Worm (Caenorhabditis elegans): ENCODE measurements around the gene T28F3.8.

The T28F3.8 gene

DNA sequence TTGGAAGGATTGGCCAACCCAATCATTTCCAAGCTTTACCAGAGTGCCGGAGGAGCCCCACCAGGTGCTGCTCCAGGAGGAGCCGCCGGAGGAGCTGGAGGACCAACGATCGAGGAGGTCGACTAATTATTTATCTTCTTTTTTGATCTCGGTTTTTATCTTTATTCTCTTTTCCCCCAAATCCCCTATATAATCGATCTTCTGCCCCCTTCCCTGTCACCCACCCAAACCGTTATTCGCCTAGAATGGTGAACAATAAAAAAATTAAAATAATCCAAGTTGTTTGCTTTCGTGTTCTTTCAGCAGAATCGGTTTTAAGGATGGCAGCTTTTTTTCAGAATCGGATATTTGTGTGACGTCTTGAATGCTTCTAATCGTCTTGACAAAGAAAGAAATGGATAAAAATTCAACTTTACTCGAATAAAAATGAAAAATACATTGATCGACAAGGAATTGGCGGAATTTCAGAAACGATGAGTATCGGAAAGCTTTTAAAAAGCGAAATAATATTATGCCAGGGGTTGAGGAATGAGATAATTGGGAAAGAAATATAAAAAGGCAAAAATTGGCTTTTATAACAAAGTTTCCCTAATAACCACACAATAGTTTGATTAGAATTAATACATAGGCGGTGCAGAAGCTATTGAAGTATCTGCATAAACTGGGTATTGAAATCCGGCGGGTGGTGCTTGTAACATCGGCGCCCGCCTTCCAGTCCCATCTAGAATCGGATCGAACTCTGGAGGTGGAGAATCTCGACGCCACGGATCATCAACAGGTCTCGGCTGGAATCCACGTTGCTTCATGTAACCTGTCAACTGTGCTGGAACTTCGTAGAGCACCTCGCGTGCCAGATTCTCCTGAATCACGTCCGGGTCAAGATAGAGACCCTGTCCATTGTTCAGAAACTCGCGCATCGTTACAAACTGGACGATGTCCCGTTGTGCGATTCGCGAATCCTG lies 25.8 kb downstream of the T28F3.8 start (continued):
- TF ChIP-seq lir-3 (tag; optimal IDR thresholded peaks at IDR 0.05) (no peak), ZK546.5 (tag; optimal IDR thresholded peaks at IDR 0.05) (no peak), nhr-6 (tag; optimal IDR thresholded peaks at IDR 0.05) (peak; percentile 61), lin-1 (GFP tag; IDR thresholded peaks at IDR 0.05) (peak; percentile 58; the same call in 1 of the 2 replicates), ama-1 (optimal IDR thresholded peaks at IDR 0.05) (peak; percentile 98), nhr-111 (GFP tag; optimal IDR thresholded peaks at IDR 0.05) (peak; percentile 51), mep-1 (tag; optimal IDR thresholded peaks at IDR 0.05) (peak; percentile 89), pha-4 (GFP tag; IDR thresholded peaks at IDR 0.05) (peak; percentile 81), pha-4 (tag; optimal IDR thresholded peaks at IDR 0.05) (no peak), hmg-1.1 (GFP tag; IDR thresholded peaks at IDR 0.05) (peak; percentile 52), nhr-25 (tag; optimal IDR thresholded peaks at IDR 0.05; ENCODE audit: borderline replicate concordance, insufficient read depth) (no peak), skn-1 (tag; optimal IDR thresholded peaks at IDR 0.05) (no peak), lin-13 (GFP tag; optimal IDR thresholded peaks at IDR 0.05) (peak; percentile 89), lin-39 (tag; optimal IDR thresholded peaks at IDR 0.05) (no peak), nhr-11 (tag; optimal IDR thresholded peaks at IDR 0.05) (peak; percentile 38), hif-1 (tag; optimal IDR thresholded peaks at IDR 0.05) (no peak), snpc-1.2 (GFP tag; IDR thresholded peaks at IDR 0.05) (peak; percentile 93), unc-39 (tag; optimal IDR thresholded peaks at IDR 0.05) (no peak), ZK337.2 (GFP tag; IDR thresholded peaks at IDR 0.05) (no peak)

DNA sequence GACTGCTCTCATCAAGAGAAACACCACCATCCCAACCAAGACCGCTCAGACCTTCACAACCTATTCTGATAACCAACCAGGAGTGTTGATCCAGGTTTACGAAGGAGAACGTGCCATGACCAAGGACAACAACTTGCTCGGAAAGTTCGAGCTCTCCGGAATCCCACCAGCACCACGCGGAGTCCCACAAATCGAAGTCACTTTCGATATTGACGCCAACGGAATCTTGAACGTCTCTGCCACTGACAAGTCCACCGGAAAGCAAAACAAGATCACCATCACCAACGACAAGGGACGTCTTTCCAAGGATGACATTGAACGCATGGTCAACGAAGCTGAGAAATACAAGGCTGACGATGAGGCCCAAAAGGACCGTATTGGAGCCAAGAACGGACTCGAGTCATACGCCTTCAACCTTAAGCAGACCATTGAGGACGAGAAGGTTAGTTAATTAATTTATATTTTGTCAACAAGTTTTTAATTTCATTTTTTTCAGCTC lies 26.6 kb downstream of the T28F3.8 start:
- TF ChIP-seq mes-2 (tag; optimal IDR thresholded peaks at IDR 0.05; ENCODE audit: poor library complexity, severe bottlenecking): peak; percentile 22
- no peak for TF ChIP-seq php-3 (GFP tag; IDR thresholded peaks at IDR 0.05)
- no peak for TF ChIP-seq hmg-1.1 (GFP tag; IDR thresholded peaks at IDR 0.05)
- no peak for TF ChIP-seq daf-8 (GFP tag; IDR thresholded peaks at IDR 0.05)
- no peak for TF ChIP-seq Y75B8A.6 (GFP tag; IDR thresholded peaks at IDR 0.05)
- no peak for TF ChIP-seq spr-3 (GFP tag; optimal IDR thresholded peaks at IDR 0.05)
- TF ChIP-seq rbr-2 (tag; optimal IDR thresholded peaks at IDR 0.05): peak; percentile 17
- no peak for TF ChIP-seq fos-1 (tag; optimal IDR thresholded peaks at IDR 0.05)
- TF ChIP-seq ZK337.2 (GFP tag; IDR thresholded peaks at IDR 0.05): no peak
- no peak for TF ChIP-seq hlh-11 (tag; optimal IDR thresholded peaks at IDR 0.05)
- TF ChIP-seq dmd-6 (GFP tag; IDR thresholded peaks at IDR 0.05): peak; percentile 13; the same call in 1 of the 2 replicates
- TF ChIP-seq lin-38 (GFP tag; IDR thresholded peaks at IDR 0.05): no peak
- TF ChIP-seq F26F4.8 (GFP tag; conservative IDR thresholded peaks at IDR 0.05): 0 out of 2 replicates have a peak, but pooled peaks have one; percentile 5
- TF ChIP-seq Y48G9A.11 (GFP tag; IDR thresholded peaks at IDR 0.05): no peak
- no peak for TF ChIP-seq T20F7.1 (GFP tag; optimal IDR thresholded peaks at IDR 0.05)
- TF ChIP-seq madf-5 (GFP tag; IDR thresholded peaks at IDR 0.05): no peak
- TF ChIP-seq daf-19 (GFP tag; conservative IDR thresholded peaks at IDR 0.05): 0 out of 2 replicates have a peak, but pooled peaks have one; percentile 6
- TF ChIP-seq ama-1 (optimal IDR thresholded peaks at IDR 0.05): peak; percentile 75
- TF ChIP-seq hlh-30 (tag; optimal IDR thresholded peaks at IDR 0.05; ENCODE audit: insufficient read depth): peak; percentile 1
